Fruit fly (Drosophila melanogaster): ENCODE measurements around the gene CG46457.

The CG46457 gene

dm6 chr3R:13529256-13529655 lies at the start of gene CG46457:
TSS of gene CG46457 (minus strand) at chr3R:13529356.
- no peak for TF ChIP-seq CTCF (optimal IDR thresholded peaks at IDR 0.05)
- TF ChIP-seq CG8478 (optimal IDR thresholded peaks at IDR 0.05), result no peak

dm6 chr3R:13553875-13554399 lies 24.8 kb upstream of the CG46457 start:
- no peak for TF ChIP-seq CG8478 (optimal IDR thresholded peaks at IDR 0.05)
- TF ChIP-seq CTCF (optimal IDR thresholded peaks at IDR 0.05), result no peak

DNA sequence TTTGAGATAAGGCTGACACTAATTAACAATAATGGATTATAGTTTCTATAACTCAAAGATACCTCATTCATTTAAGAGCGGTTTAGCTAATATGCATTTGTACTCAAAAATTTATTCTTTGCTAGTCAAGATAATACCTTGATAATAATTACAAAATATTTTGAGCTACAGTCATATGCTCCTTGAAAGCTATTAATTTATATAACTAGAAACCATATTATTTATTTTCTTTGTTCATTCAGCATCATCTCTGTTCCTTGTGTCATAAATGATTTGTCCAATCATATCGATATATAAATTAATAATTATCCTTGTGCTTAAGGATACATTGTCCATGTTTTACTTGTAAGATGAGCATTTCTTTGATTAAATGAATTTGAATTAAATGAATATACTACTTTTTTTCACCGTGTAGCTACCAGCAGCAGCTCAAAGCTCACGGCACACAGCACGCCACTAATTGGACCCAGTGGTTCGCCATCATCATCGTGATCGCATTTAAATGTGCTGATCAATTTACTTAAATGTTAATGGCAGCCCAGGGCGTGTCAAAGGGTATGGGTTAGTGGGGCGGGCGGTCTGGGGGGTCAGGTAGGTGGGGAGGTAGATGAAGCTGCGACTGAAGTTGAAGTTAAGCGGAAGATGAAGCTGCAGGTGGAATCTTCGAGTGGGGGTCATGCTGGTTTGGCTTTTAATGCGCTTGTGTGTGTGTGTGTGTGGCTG lies 24.2 kb upstream of the CG46457 start:
- no peak for TF ChIP-seq CTCF (optimal IDR thresholded peaks at IDR 0.05)
- no peak for TF ChIP-seq CG8478 (optimal IDR thresholded peaks at IDR 0.05)

- TF ChIP-seq CTCF (optimal IDR thresholded peaks at IDR 0.05), result no peak
Observed at dm6 chr3R:13549515-13549914, 20.4 kb upstream of the CG46457 start.

DNA sequence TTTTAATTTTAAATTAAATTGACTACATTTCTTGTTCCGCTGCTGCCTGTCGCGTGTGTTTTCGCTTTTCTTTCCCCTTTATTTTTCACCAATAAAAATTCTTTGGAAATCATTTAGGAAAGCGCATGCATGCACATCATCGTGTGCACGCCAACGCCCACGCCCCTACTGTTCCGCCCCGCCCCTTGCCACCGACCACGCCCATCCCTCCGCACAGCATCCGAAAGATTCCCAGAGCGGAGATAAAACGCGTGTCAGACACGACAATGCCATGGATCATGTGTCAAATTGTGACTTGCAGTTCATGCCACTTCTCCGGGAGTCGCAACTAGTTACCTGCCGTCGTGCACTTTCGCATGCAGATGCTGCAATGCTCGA lies 19.3 kb upstream of the CG46457 start:
- no peak for TF ChIP-seq CTCF (optimal IDR thresholded peaks at IDR 0.05)
- TF ChIP-seq CG8478 (optimal IDR thresholded peaks at IDR 0.05), result no peak

dm6 chr3R:13547729-13548440 lies 18.7 kb upstream of the CG46457 start:
- TF ChIP-seq CG8478 (optimal IDR thresholded peaks at IDR 0.05) (no peak), CTCF (optimal IDR thresholded peaks at IDR 0.05) (no peak)

- TF ChIP-seq CG8478 (optimal IDR thresholded peaks at IDR 0.05) (no peak), CTCF (optimal IDR thresholded peaks at IDR 0.05) (no peak)
Observed at dm6 chr3R:13545300-13545699, 16.1 kb upstream of the CG46457 start, which contains the start of gene CG31337. TSS of gene CG31337 (minus strand) at chr3R:13545400.

dm6 chr3R:13538723-13539269 lies 9.6 kb upstream of the CG46457 start:
- no peak for TF ChIP-seq CG8478 (optimal IDR thresholded peaks at IDR 0.05)
- no peak for TF ChIP-seq CTCF (optimal IDR thresholded peaks at IDR 0.05)

DNA sequence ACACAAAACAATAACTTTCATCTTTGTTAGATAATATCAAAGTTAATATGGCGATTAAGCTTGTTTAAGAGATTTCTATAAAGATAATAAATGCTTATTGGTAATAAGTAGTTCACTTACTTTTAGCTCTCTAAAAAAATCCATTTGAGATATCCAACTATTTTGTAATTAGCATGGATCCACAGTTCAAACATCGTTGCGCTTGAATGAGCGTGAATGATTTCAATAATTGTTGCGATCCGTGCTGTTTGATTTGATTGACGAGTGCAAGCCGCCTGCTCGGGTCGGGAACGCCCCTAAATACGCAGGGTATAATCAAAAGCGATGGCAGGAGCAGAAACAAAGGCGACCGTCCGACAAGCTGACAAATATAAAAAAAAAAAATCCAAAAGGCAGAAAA lies 2.5 kb downstream of the CG46457 start:
- no peak for TF ChIP-seq CTCF (optimal IDR thresholded peaks at IDR 0.05)
- no peak for TF ChIP-seq CG8478 (optimal IDR thresholded peaks at IDR 0.05)

dm6 chr3R:13525986-13526385 lies 3.2 kb downstream of the CG46457 start:
- TF ChIP-seq CTCF (optimal IDR thresholded peaks at IDR 0.05) (no peak), CG8478 (optimal IDR thresholded peaks at IDR 0.05) (no peak)

- TF ChIP-seq CTCF (optimal IDR thresholded peaks at IDR 0.05), result no peak
- TF ChIP-seq CG8478 (optimal IDR thresholded peaks at IDR 0.05), result no peak
Observed at dm6 chr3R:13524672-13525071, 4.5 kb downstream of the CG46457 start.

DNA sequence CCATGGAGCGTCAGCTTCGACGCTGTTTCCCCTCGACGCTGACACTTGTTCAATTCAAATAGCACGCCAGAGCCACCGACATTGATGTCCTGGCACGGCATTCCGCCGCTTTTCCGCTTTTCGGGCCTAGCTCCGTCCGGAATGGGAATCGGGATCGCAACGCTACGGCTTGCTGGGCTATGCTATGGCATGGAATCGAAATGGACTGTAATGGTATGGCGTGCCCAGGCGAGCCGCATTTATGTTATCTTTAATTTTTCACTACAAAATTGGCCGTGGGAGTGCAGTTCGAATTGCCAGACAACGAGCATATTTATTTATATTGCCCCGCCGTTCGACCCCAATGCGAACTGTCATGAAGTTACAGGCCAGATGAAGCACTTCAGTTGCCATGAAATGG lies 5.7 kb downstream of the CG46457 start, which contains the start of gene CG12538:
CG12538 (minus strand) TSS at position 101 of the 400 bp plus-strand sequence.
- TF ChIP-seq CTCF (optimal IDR thresholded peaks at IDR 0.05) (no peak), CG8478 (optimal IDR thresholded peaks at IDR 0.05) (no peak)

DNA sequence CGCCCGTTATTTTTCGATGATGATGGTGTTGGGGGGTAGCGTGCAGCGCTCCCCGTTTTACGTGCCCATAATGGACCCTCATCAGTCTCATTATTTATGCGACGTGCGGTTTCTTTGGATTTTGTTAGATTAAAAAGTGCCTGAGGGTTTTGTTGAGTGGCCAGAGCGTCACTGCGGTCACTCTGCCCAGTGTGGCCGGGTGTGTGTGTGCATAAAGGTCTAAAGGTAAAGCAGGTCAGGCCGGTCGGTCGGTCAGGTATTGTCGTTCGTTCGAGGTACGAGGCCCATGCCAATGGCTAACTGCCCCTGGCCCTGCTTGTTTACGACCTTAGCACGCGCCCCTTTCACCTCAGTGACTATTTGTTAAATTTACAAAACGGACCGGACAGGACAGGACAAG lies 19.3 kb downstream of the CG46457 start:
- TF ChIP-seq CG8478 (optimal IDR thresholded peaks at IDR 0.05) (no peak), CTCF (optimal IDR thresholded peaks at IDR 0.05) (no peak)

- TF ChIP-seq CG8478 (optimal IDR thresholded peaks at IDR 0.05), result no peak
- TF ChIP-seq CTCF (optimal IDR thresholded peaks at IDR 0.05), result no peak
Observed at dm6 chr3R:13482283-13482682, 46.9 kb downstream of the CG46457 start.

All from S2 (cell line).